Fruit fly (Drosophila melanogaster) whole organism, prepupa: ENCODE data around the gene Hsp67Ba.

Source experiments
- CG10669 ChIP-seq: fragments of 200-800 bp; sonication (Bioruptor generic); optimal IDR thresholded peaks from 3 replicates; lab custom pipeline; 2018; ENCODE audit warnings: missing biosample characterization, mild to moderate bottlenecking, missing genetic modification characterization, moderate library complexity
- CG11294 ChIP-seq: fragments of 200-800 bp; sonication (Bioruptor generic); IDR thresholded peaks from 2 replicates; pipeline ENCODE4 v1.3.6; 2022; ENCODE audit warnings: missing biosample characterization, missing genetic modification characterization
- CG15336 ChIP-seq: fragments of 200-800 bp; sonication (Bioruptor generic); IDR thresholded peaks from 2 replicates; pipeline ENCODE4 v1.3.6; 2022; ENCODE audit warnings: missing biosample characterization, missing genetic modification characterization
- CG16779 ChIP-seq: fragments of 200-800 bp; sonication (Bioruptor generic); optimal IDR thresholded peaks from 3 replicates; lab custom pipeline; 2017; ENCODE audit warnings: missing biosample characterization, mild to moderate bottlenecking, missing genetic modification characterization
- CG3032 ChIP-seq: fragments of 200-800 bp; optimal IDR thresholded peaks from 2 replicates; lab custom pipeline; 2019; ENCODE audit warnings: missing biosample characterization, mild to moderate bottlenecking, missing genetic modification characterization, moderate library complexity
- CG31627 ChIP-seq: fragments of 200-800 bp; sonication (Bioruptor generic); optimal IDR thresholded peaks from 3 replicates; lab custom pipeline; 2016; ENCODE audit warnings: missing biosample characterization, missing genetic modification characterization
- CG32006 ChIP-seq: fragments of 200-800 bp; sonication (Bioruptor generic); optimal IDR thresholded peaks from 3 replicates; lab custom pipeline; 2017; ENCODE audit warnings: missing biosample characterization, mild to moderate bottlenecking, missing genetic modification characterization
- CG3919 ChIP-seq: fragments of 200-800 bp; sonication (Bioruptor generic); optimal IDR thresholded peaks from 3 replicates; lab custom pipeline; 2016; ENCODE audit warnings: missing biosample characterization, missing genetic modification characterization
- CG6854 ChIP-seq: fragments of 200-800 bp; sonication (Bioruptor generic); optimal IDR thresholded peaks from 2 replicates; lab custom pipeline; 2017; ENCODE audit warnings: missing biosample characterization, mild to moderate bottlenecking, missing genetic modification characterization
- CG7368 ChIP-seq: fragments of 200-800 bp; sonication (Bioruptor generic); optimal IDR thresholded peaks from 3 replicates; lab custom pipeline; 2016; ENCODE audit warnings: missing biosample characterization, missing genetic modification characterization
- CG8119 ChIP-seq: fragments of 200-800 bp; sonication (Bioruptor generic); IDR thresholded peaks from 3 replicates; pipeline ENCODE4 v1.3.6; 2022; ENCODE audit warnings: missing biosample characterization, missing genetic modification characterization
- CG8632 ChIP-seq: fragments of 200-800 bp; sonication (Bioruptor generic); optimal IDR thresholded peaks from 3 replicates; lab custom pipeline; 2016; ENCODE audit warnings: missing biosample characterization, missing genetic modification characterization
- Eip75B ChIP-seq: fragments of 200-800 bp; sonication (Bioruptor generic); optimal IDR thresholded peaks from 3 replicates; lab custom pipeline; 2016; ENCODE audit warnings: missing biosample characterization, missing genetic modification characterization
- Eip78C ChIP-seq: fragments of 200-800 bp; sonication (Bioruptor generic); peaks from one replicate; lab custom pipeline; 2016; ENCODE audit warnings: missing biosample characterization, missing genetic modification characterization
- Eip93F ChIP-seq: fragments of 200-800 bp; sonication (Bioruptor generic); optimal IDR thresholded peaks from 2 replicates; lab custom pipeline; 2016; ENCODE audit warnings: missing biosample characterization, mild to moderate bottlenecking, missing genetic modification characterization
- Ets96B ChIP-seq: fragments of 200-800 bp; optimal IDR thresholded peaks from 2 replicates; lab custom pipeline; 2019; ENCODE audit warnings: missing biosample characterization, mild to moderate bottlenecking, missing genetic modification characterization, moderate library complexity
- Hr38 ChIP-seq: sonication (Bioruptor generic); optimal IDR thresholded peaks from 2 replicates; lab custom pipeline; 2016; ENCODE audit warnings: missing biosample characterization, missing genetic modification characterization
- Hr4 ChIP-seq: fragments of 200-800 bp; sonication (Bioruptor generic); optimal IDR thresholded peaks from 3 replicates; lab custom pipeline; 2016; ENCODE audit warnings: missing biosample characterization, missing genetic modification characterization
- Lpt ChIP-seq: fragments of 200-800 bp; sonication (Bioruptor generic); optimal IDR thresholded peaks from 3 replicates; lab custom pipeline; 2016; ENCODE audit warnings: missing biosample characterization, missing genetic modification characterization
- Met ChIP-seq: fragments of 200-800 bp; sonication (Bioruptor generic); optimal IDR thresholded peaks from 3 replicates; lab custom pipeline; 2016; ENCODE audit warnings: missing biosample characterization, missing genetic modification characterization
- OdsH ChIP-seq: fragments of 200-800 bp; sonication (Bioruptor generic); optimal IDR thresholded peaks from 3 replicates; lab custom pipeline; 2016; ENCODE audit warnings: missing biosample characterization, missing genetic modification characterization
- Smox ChIP-seq: fragments of 200-800 bp; sonication (Bioruptor generic); optimal IDR thresholded peaks from 3 replicates; lab custom pipeline; 2016; ENCODE audit warnings: missing biosample characterization, missing genetic modification characterization
- Sox14 ChIP-seq: fragments of 200-800 bp; sonication (Bioruptor generic); optimal IDR thresholded peaks from 3 replicates; lab custom pipeline; 2016; ENCODE audit warnings: missing biosample characterization, missing genetic modification characterization
- achi ChIP-seq: fragments of 200-800 bp; sonication (Bioruptor generic); optimal IDR thresholded peaks from 3 replicates; lab custom pipeline; 2016; ENCODE audit warnings: missing biosample characterization, missing genetic modification characterization
- cyc ChIP-seq: fragments of 200-800 bp; sonication (Bioruptor generic); optimal IDR thresholded peaks from 3 replicates; lab custom pipeline; 2016; ENCODE audit warnings: missing biosample characterization, missing genetic modification characterization
- dsx ChIP-seq: fragments of 200-800 bp; optimal IDR thresholded peaks from 3 replicates; lab custom pipeline; 2019; ENCODE audit warnings: missing biosample characterization, mild to moderate bottlenecking, missing genetic modification characterization, moderate library complexity; ENCODE audit not compliant: poor library complexity, severe bottlenecking
- eg ChIP-seq: fragments of 200-800 bp; sonication (Bioruptor generic); IDR thresholded peaks from 3 replicates; pipeline ENCODE4 v1.3.6; 2022; ENCODE audit warnings: missing biosample characterization, missing genetic modification characterization
- esn ChIP-seq: fragments of 200-800 bp; sonication (Bioruptor generic); optimal IDR thresholded peaks from 2 replicates; lab custom pipeline; 2016; ENCODE audit warnings: missing biosample characterization, mild to moderate bottlenecking, missing genetic modification characterization, moderate library complexity
- fkh ChIP-seq: fragments of 200-800 bp; sonication (Bioruptor generic); optimal IDR thresholded peaks from 3 replicates; lab custom pipeline; 2017; ENCODE audit warnings: missing biosample characterization, mild to moderate bottlenecking, missing genetic modification characterization, moderate library complexity
- lz ChIP-seq: fragments of 200-800 bp; sonication (Bioruptor generic); optimal IDR thresholded peaks from 3 replicates; lab custom pipeline; 2016; ENCODE audit warnings: missing biosample characterization, missing genetic modification characterization
- net ChIP-seq: fragments of 200-800 bp; sonication (Bioruptor generic); optimal IDR thresholded peaks from 3 replicates; lab custom pipeline; 2016; ENCODE audit warnings: missing biosample characterization, missing genetic modification characterization
- pdm3 ChIP-seq: fragments of 200-800 bp; sonication (Bioruptor generic); optimal IDR thresholded peaks from 3 replicates; lab custom pipeline; 2016; ENCODE audit warnings: missing biosample characterization, missing genetic modification characterization
- salr ChIP-seq, 2 experiments: fragments of 200-800 bp; sonication (Bioruptor generic); optimal IDR thresholded peaks; 3 replicates each; lab custom pipeline; 2016 to 2018; ENCODE audit warnings: missing biosample characterization in 2 of 2, missing genetic modification characterization in 2 of 2, mild to moderate bottlenecking in 1 of 2
- spab ChIP-seq: fragments of 200-800 bp; sonication (Bioruptor generic); optimal IDR thresholded peaks from 2 replicates; lab custom pipeline; 2017; ENCODE audit warnings: missing biosample characterization, mild to moderate bottlenecking, missing genetic modification characterization, missing genetic modification reagents
- ss ChIP-seq, 2 experiments: fragments of 200-800 bp; sonication (Bioruptor generic); optimal IDR thresholded peaks; 2 replicates in 1 of 2; 3 replicates in 1 of 2; lab custom pipeline; 2017 to 2018; ENCODE audit warnings: mild to moderate bottlenecking in 2 of 2, missing biosample characterization in 2 of 2, missing genetic modification characterization in 2 of 2, moderate library complexity in 1 of 2
- svp ChIP-seq: fragments of 200-800 bp; sonication (Bioruptor generic); peaks from one replicate; lab custom pipeline; 2016; ENCODE audit warnings: missing biosample characterization, missing genetic modification characterization
- topi ChIP-seq: fragments of 200-800 bp; sonication (Bioruptor generic); optimal IDR thresholded peaks from 3 replicates; lab custom pipeline; 2016; ENCODE audit warnings: missing biosample characterization, missing genetic modification characterization
- vri ChIP-seq: fragments of 200-800 bp; sonication (Bioruptor generic); optimal IDR thresholded peaks from 3 replicates; lab custom pipeline; 2016; ENCODE audit warnings: missing biosample characterization, mild to moderate bottlenecking, missing genetic modification characterization

The Hsp67Ba gene

DNA sequence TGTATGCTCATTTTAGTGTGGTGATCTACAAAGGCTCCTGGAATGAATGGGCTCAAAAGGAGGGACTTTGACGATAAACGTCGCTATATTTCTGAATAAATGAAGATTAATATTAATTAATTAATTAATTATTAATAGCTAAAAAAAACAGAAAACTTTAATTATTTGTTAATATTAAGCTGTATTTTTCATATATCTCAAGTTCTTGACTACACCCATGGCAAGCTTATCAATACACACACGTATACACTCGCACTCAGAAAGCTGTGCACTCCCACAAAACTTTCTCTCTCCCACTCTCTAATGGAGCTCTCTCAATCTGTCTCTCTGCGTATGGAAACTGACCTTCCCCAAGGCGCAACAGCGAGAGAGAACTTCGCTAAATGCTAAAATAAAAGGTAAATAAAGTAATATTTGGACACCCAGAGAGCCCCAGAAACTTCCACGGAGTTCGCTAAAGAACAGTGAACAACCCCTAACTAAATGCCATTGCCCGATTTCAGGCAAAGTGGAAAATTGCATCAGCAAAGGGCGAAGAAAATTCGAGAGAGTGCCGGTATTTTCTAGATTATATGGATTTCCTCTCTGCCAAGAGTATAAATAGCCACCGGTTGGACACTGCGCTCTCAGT, 5.8 kb downstream of the Hsp67Ba start (continued):
- TF ChIP-seq Smox (GFP tag; lab: Kevin White, UChicago) = peak; percentile 84
- peak; percentile 81 for TF ChIP-seq Met (GFP tag; lab: Kevin White, UChicago)
- peak; percentile 86 for TF ChIP-seq CG3919 (GFP tag; lab: Kevin White, UChicago)
- peak; percentile 8 to 56 for TF ChIP-seq salr (GFP tag; optimal IDR thresholded peaks at IDR 0.05; lab: Kevin White, UChicago)
- TF ChIP-seq Hr38 (GFP tag; lab: Kevin White, UChicago) = no peak
- peak; percentile 65 for TF ChIP-seq CG7368 (GFP tag; lab: Kevin White, UChicago)
- TF ChIP-seq CG8632 (GFP tag; lab: Kevin White, UChicago) = peak; percentile 77
- TF ChIP-seq CG11294 (GFP tag; lab: Robert Waterston, UW) = peak; percentile 73
- TF ChIP-seq CG32006 (GFP tag; lab: Kevin White, UChicago) = peak; percentile 89

DNA sequence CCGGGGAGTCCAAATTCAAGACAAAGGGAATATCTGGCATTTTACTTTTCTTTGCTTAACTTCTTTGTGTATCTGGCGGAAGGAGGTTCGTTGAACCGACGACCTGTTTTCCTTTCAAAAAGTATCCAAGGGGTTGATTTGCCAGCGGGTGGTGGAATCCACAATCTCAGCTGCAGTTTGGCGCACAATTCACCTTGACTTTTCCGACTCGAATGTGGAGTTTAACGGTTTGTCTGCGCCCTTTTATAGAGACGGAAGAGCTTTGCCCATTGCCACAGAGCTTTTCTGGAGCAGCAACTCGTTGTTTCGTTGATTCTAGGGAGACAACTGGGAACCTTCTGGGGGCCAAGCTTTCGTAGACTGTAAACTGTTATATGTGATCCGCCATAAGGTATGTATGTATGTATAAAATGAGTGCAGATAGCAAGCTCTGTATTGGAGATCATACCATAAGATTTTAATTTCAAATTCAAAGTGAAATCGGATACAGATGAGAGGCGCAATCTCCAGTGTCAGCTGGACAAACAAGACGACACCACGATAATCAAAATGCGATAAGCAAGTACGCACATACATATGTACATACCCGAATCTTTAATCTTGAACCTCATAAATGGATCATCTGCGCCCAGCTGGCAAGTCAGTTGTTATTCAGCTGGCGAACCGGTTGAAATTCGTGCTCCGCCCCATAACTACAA, 6.9 kb downstream of the Hsp67Ba start, which contains the start of the genes Hsp67Bc, CG4456 and Hsp22:
TSS of gene Hsp67Bc (minus strand) at position 220 of the 698 bp plus-strand sequence.
TSS of gene CG4456 (plus strand) at position 445 of the 698 bp plus-strand sequence.
TSS of gene Hsp22 (plus strand) at position 654 of the 698 bp plus-strand sequence.
- peak; percentile 18 for TF ChIP-seq CG6854 (GFP tag; lab: Kevin White, UChicago)
- TF ChIP-seq Hr4 (GFP tag; lab: Kevin White, UChicago) = no peak
- TF ChIP-seq achi (GFP tag; lab: Kevin White, UChicago) = no peak
- peak; percentile 58 for TF ChIP-seq Eip78C (GFP tag; lab: Kevin White, UChicago)
- peak; percentile 23 for TF ChIP-seq dsx (GFP tag; lab: Kevin White, UChicago)
- TF ChIP-seq lz = no peak
- TF ChIP-seq spab (GFP tag; lab: Kevin White, UChicago) = no peak
- TF ChIP-seq pdm3 (GFP tag; lab: Kevin White, UChicago) = no peak
- TF ChIP-seq Sox14 = peak; percentile 36
- no peak for TF ChIP-seq CG3032 (tag; lab: Kevin White, UChicago)
- TF ChIP-seq eg (GFP tag; lab: Robert Waterston, UW) = 0 out of 3 replicates have a peak, but pooled peaks have one; percentile 21
- TF ChIP-seq svp (GFP tag; lab: Kevin White, UChicago) = peak; percentile 66
- TF ChIP-seq CG3919 (GFP tag; lab: Kevin White, UChicago) = no peak
- TF ChIP-seq salr (GFP tag; optimal IDR thresholded peaks at IDR 0.05; lab: Kevin White, UChicago) = no peak
- TF ChIP-seq Eip75B (GFP tag; lab: Kevin White, UChicago) = peak; percentile 13
- TF ChIP-seq ss (GFP tag; optimal IDR thresholded peaks at IDR 0.05; lab: Kevin White, UChicago) = peak; percentile 50 to 53
- TF ChIP-seq fkh (GFP tag; lab: Kevin White, UChicago) = peak; percentile 60
- no peak for TF ChIP-seq Hr38 (GFP tag; lab: Kevin White, UChicago)

DNA sequence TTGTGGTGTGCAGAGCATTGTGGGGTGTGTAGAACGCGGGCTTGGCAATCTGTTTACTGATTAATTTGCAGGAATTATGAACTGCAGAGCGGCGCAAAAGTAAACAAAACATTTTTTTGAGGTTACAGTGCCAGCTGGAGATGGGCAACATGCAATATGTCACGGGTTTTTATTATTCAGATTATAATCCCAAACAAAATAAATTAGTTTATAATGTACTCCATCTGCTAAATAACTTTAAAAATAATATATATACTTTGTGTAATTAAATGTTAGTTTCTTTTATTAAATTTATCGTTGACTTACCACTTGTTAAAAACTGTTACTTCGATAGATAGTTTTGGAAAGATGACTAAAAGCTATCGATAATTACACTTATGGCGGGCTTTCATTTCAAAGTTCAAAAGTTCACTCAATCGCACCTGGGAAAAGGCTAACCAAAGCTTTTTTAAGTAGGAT, 8.4 kb downstream of the Hsp67Ba start, which contains the start of gene Fdx1:
TSS of gene Fdx1 (minus strand) at position 332 of the 459 bp plus-strand sequence.
- TF ChIP-seq CG7368 (GFP tag; lab: Kevin White, UChicago) = no peak
- TF ChIP-seq CG15336 (GFP tag; lab: Robert Waterston, UW) = no peak
- TF ChIP-seq esn (GFP tag; lab: Kevin White, UChicago) = peak; percentile 55
- peak; percentile 71 for TF ChIP-seq Eip78C (GFP tag; lab: Kevin White, UChicago)
- TF ChIP-seq OdsH (GFP tag; lab: Kevin White, UChicago) = peak; percentile 47
- TF ChIP-seq Sox14 = peak; percentile 48
- TF ChIP-seq cyc (GFP tag; lab: Kevin White, UChicago) = peak; percentile 26
- TF ChIP-seq lz = peak; percentile 38
- TF ChIP-seq Lpt (GFP tag; lab: Kevin White, UChicago) = no peak
- TF ChIP-seq CG6854 (GFP tag; lab: Kevin White, UChicago) = no peak
- TF ChIP-seq fkh (GFP tag; lab: Kevin White, UChicago) = peak; percentile 96
- TF ChIP-seq CG31627 (GFP tag; lab: Kevin White, UChicago) = peak; percentile 17
- peak; percentile 60 for TF ChIP-seq svp (GFP tag; lab: Kevin White, UChicago)
- peak; percentile 33 for TF ChIP-seq Ets96B
- TF ChIP-seq topi (GFP tag; lab: Kevin White, UChicago) = peak; percentile 33
- TF ChIP-seq CG3032 (tag; lab: Kevin White, UChicago) = peak; percentile 41
- no peak for TF ChIP-seq CG10669 (GFP tag; lab: Kevin White, UChicago)
- TF ChIP-seq CG8119 (GFP tag; lab: Robert Waterston, UW) = peak; percentile 25; the same call in 1 of the 3 replicates
- TF ChIP-seq CG3919 (GFP tag; lab: Kevin White, UChicago) = peak; percentile 43
- peak; percentile 14 for TF ChIP-seq net (GFP tag; lab: Kevin White, UChicago)
- peak; percentile 11 for TF ChIP-seq vri (GFP tag; lab: Kevin White, UChicago)
- TF ChIP-seq Eip75B (GFP tag; lab: Kevin White, UChicago) = peak; percentile 30
- no peak for TF ChIP-seq CG16779 (tag; lab: Kevin White, UChicago)
- TF ChIP-seq Eip93F = peak; percentile 5
- TF ChIP-seq achi (GFP tag; lab: Kevin White, UChicago) = peak; percentile 25
